Fruit fly (Drosophila melanogaster) whole organism, prepupa: ENCODE data around the gene m.
A peak's percentile ranks its signal among the peaks of the same experiment; 100 is the strongest.

Source experiments
- Blimp-1 ChIP-seq: fragments of 200-800 bp; sonication (Bioruptor generic); optimal IDR thresholded peaks from 3 replicates; lab custom pipeline; 2017; ENCODE audit warnings: missing biosample characterization, missing genetic modification characterization, mild to moderate bottlenecking, moderate library complexity, missing genetic modification reagents
- CG10669 ChIP-seq: fragments of 200-800 bp; sonication (Bioruptor generic); optimal IDR thresholded peaks from 3 replicates; lab custom pipeline; 2018; ENCODE audit warnings: missing biosample characterization, mild to moderate bottlenecking, missing genetic modification characterization, moderate library complexity
- CG11762 ChIP-seq: fragments of 200-800 bp; sonication (Bioruptor generic); optimal IDR thresholded peaks from 3 replicates; lab custom pipeline; 2016; ENCODE audit warnings: missing biosample characterization, missing genetic modification characterization; ENCODE audit not compliant: insufficient read depth
- CG11902 ChIP-seq: fragments of 200-800 bp; sonication (Bioruptor generic); optimal IDR thresholded peaks from 3 replicates; lab custom pipeline; 2016; ENCODE audit warnings: missing biosample characterization, missing genetic modification characterization
- CG15336 ChIP-seq: fragments of 200-800 bp; sonication (Bioruptor generic); IDR thresholded peaks from 2 replicates; pipeline ENCODE4 v1.3.6; 2022; ENCODE audit warnings: missing biosample characterization, missing genetic modification characterization
- CG1621 ChIP-seq: fragments of 200-800 bp; sonication (Bioruptor generic); optimal IDR thresholded peaks from 3 replicates; lab custom pipeline; 2018; ENCODE audit warnings: missing biosample characterization, mild to moderate bottlenecking, missing genetic modification characterization
- CG32006 ChIP-seq: fragments of 200-800 bp; sonication (Bioruptor generic); optimal IDR thresholded peaks from 3 replicates; lab custom pipeline; 2017; ENCODE audit warnings: missing biosample characterization, mild to moderate bottlenecking, missing genetic modification characterization
- CG34406 ChIP-seq: fragments of 200-800 bp; sonication (Bioruptor generic); optimal IDR thresholded peaks from 3 replicates; lab custom pipeline; 2016; ENCODE audit warnings: missing biosample characterization, missing genetic modification characterization
- CG3919 ChIP-seq: fragments of 200-800 bp; sonication (Bioruptor generic); optimal IDR thresholded peaks from 3 replicates; lab custom pipeline; 2016; ENCODE audit warnings: missing biosample characterization, missing genetic modification characterization
- CG4318 ChIP-seq: fragments of 200-800 bp; sonication (Bioruptor generic); optimal IDR thresholded peaks from 3 replicates; lab custom pipeline; 2017; ENCODE audit warnings: missing biosample characterization, mild to moderate bottlenecking, missing genetic modification characterization
- CG6163 ChIP-seq: fragments of 200-800 bp; sonication (Bioruptor generic); IDR thresholded peaks from 3 replicates; pipeline ENCODE4 v1.3.6; 2022; ENCODE audit warnings: missing biosample characterization, missing genetic modification characterization
- CG6276 ChIP-seq: fragments of 200-800 bp; sonication (Bioruptor generic); optimal IDR thresholded peaks from 2 replicates; lab custom pipeline; 2017; ENCODE audit warnings: missing biosample characterization, mild to moderate bottlenecking, missing genetic modification characterization
- CG6792 ChIP-seq: fragments of 200-800 bp; sonication (Bioruptor generic); optimal IDR thresholded peaks from 3 replicates; lab custom pipeline; 2016; ENCODE audit warnings: missing biosample characterization, missing genetic modification characterization
- CG6808 ChIP-seq: fragments of 200-800 bp; sonication (Bioruptor generic); optimal IDR thresholded peaks from 3 replicates; lab custom pipeline; 2017; ENCODE audit warnings: missing biosample characterization, missing genetic modification characterization, mild to moderate bottlenecking, moderate library complexity, missing genetic modification reagents
- CG7368 ChIP-seq: fragments of 200-800 bp; sonication (Bioruptor generic); optimal IDR thresholded peaks from 3 replicates; lab custom pipeline; 2016; ENCODE audit warnings: missing biosample characterization, missing genetic modification characterization
- CG8119 ChIP-seq: fragments of 200-800 bp; sonication (Bioruptor generic); IDR thresholded peaks from 3 replicates; pipeline ENCODE4 v1.3.6; 2022; ENCODE audit warnings: missing biosample characterization, missing genetic modification characterization
- CG8319 ChIP-seq: fragments of 200-800 bp; sonication (Bioruptor generic); optimal IDR thresholded peaks from 3 replicates; lab custom pipeline; 2016; ENCODE audit warnings: missing biosample characterization, missing genetic modification characterization
- CG8632 ChIP-seq: fragments of 200-800 bp; sonication (Bioruptor generic); optimal IDR thresholded peaks from 3 replicates; lab custom pipeline; 2016; ENCODE audit warnings: missing biosample characterization, missing genetic modification characterization
- CG9139 ChIP-seq: fragments of 200-800 bp; sonication (Bioruptor generic); optimal IDR thresholded peaks from 3 replicates; lab custom pipeline; 2017; ENCODE audit warnings: missing biosample characterization, mild to moderate bottlenecking, missing genetic modification characterization
- Eip78C ChIP-seq: fragments of 200-800 bp; sonication (Bioruptor generic); peaks from one replicate; lab custom pipeline; 2016; ENCODE audit warnings: missing biosample characterization, missing genetic modification characterization
- Eip93F ChIP-seq: fragments of 200-800 bp; sonication (Bioruptor generic); optimal IDR thresholded peaks from 2 replicates; lab custom pipeline; 2016; ENCODE audit warnings: missing biosample characterization, mild to moderate bottlenecking, missing genetic modification characterization
- Ets21C ChIP-seq: fragments of 200-800 bp; sonication (Bioruptor generic); optimal IDR thresholded peaks from 3 replicates; lab custom pipeline; 2016; ENCODE audit warnings: missing biosample characterization, missing genetic modification characterization
- Ets96B ChIP-seq: fragments of 200-800 bp; optimal IDR thresholded peaks from 2 replicates; lab custom pipeline; 2019; ENCODE audit warnings: missing biosample characterization, mild to moderate bottlenecking, missing genetic modification characterization, moderate library complexity
- Hr38 ChIP-seq: sonication (Bioruptor generic); optimal IDR thresholded peaks from 2 replicates; lab custom pipeline; 2016; ENCODE audit warnings: missing biosample characterization, missing genetic modification characterization
- Hr4 ChIP-seq: fragments of 200-800 bp; sonication (Bioruptor generic); optimal IDR thresholded peaks from 3 replicates; lab custom pipeline; 2016; ENCODE audit warnings: missing biosample characterization, missing genetic modification characterization
- Lpt ChIP-seq: fragments of 200-800 bp; sonication (Bioruptor generic); optimal IDR thresholded peaks from 3 replicates; lab custom pipeline; 2016; ENCODE audit warnings: missing biosample characterization, missing genetic modification characterization
- OdsH ChIP-seq: fragments of 200-800 bp; sonication (Bioruptor generic); optimal IDR thresholded peaks from 3 replicates; lab custom pipeline; 2016; ENCODE audit warnings: missing biosample characterization, missing genetic modification characterization
- Smox ChIP-seq: fragments of 200-800 bp; sonication (Bioruptor generic); optimal IDR thresholded peaks from 3 replicates; lab custom pipeline; 2016; ENCODE audit warnings: missing biosample characterization, missing genetic modification characterization
- Sox14 ChIP-seq: fragments of 200-800 bp; sonication (Bioruptor generic); optimal IDR thresholded peaks from 3 replicates; lab custom pipeline; 2016; ENCODE audit warnings: missing biosample characterization, missing genetic modification characterization
- Sox15 ChIP-seq: fragments of 200-800 bp; sonication (Bioruptor generic); optimal IDR thresholded peaks from 3 replicates; lab custom pipeline; 2016; ENCODE audit warnings: missing biosample characterization, missing genetic modification characterization
- acj6 ChIP-seq: fragments of 200-800 bp; sonication (Bioruptor generic); optimal IDR thresholded peaks from 3 replicates; lab custom pipeline; 2016; ENCODE audit warnings: missing biosample characterization, missing genetic modification characterization
- cyc ChIP-seq: fragments of 200-800 bp; sonication (Bioruptor generic); optimal IDR thresholded peaks from 3 replicates; lab custom pipeline; 2016; ENCODE audit warnings: missing biosample characterization, missing genetic modification characterization
- dsx ChIP-seq: fragments of 200-800 bp; optimal IDR thresholded peaks from 3 replicates; lab custom pipeline; 2019; ENCODE audit warnings: missing biosample characterization, mild to moderate bottlenecking, missing genetic modification characterization, moderate library complexity; ENCODE audit not compliant: poor library complexity, severe bottlenecking
- eg ChIP-seq: fragments of 200-800 bp; sonication (Bioruptor generic); IDR thresholded peaks from 3 replicates; pipeline ENCODE4 v1.3.6; 2022; ENCODE audit warnings: missing biosample characterization, missing genetic modification characterization
- fd59A ChIP-seq: fragments of 200-800 bp; sonication (Bioruptor generic); optimal IDR thresholded peaks from 2 replicates; lab custom pipeline; 2017; ENCODE audit warnings: missing biosample characterization, mild to moderate bottlenecking, missing genetic modification characterization, missing genetic modification reagents
- fd85E ChIP-seq: fragments of 200-800 bp; sonication (Bioruptor generic); optimal IDR thresholded peaks from 3 replicates; lab custom pipeline; 2016; ENCODE audit warnings: missing biosample characterization, missing genetic modification characterization
- fkh ChIP-seq: fragments of 200-800 bp; sonication (Bioruptor generic); optimal IDR thresholded peaks from 3 replicates; lab custom pipeline; 2017; ENCODE audit warnings: missing biosample characterization, mild to moderate bottlenecking, missing genetic modification characterization, moderate library complexity
- salr ChIP-seq, 2 experiments: fragments of 200-800 bp; sonication (Bioruptor generic); optimal IDR thresholded peaks; 3 replicates each; lab custom pipeline; 2016 to 2018; ENCODE audit warnings: missing biosample characterization in 2 of 2, missing genetic modification characterization in 2 of 2, mild to moderate bottlenecking in 1 of 2
- spab ChIP-seq: fragments of 200-800 bp; sonication (Bioruptor generic); optimal IDR thresholded peaks from 2 replicates; lab custom pipeline; 2017; ENCODE audit warnings: missing biosample characterization, mild to moderate bottlenecking, missing genetic modification characterization, missing genetic modification reagents
- ss ChIP-seq, 2 experiments: fragments of 200-800 bp; sonication (Bioruptor generic); optimal IDR thresholded peaks; 2 replicates in 1 of 2; 3 replicates in 1 of 2; lab custom pipeline; 2017 to 2018; ENCODE audit warnings: mild to moderate bottlenecking in 2 of 2, missing biosample characterization in 2 of 2, missing genetic modification characterization in 2 of 2, moderate library complexity in 1 of 2
- topi ChIP-seq: fragments of 200-800 bp; sonication (Bioruptor generic); optimal IDR thresholded peaks from 3 replicates; lab custom pipeline; 2016; ENCODE audit warnings: missing biosample characterization, missing genetic modification characterization
- vri ChIP-seq: fragments of 200-800 bp; sonication (Bioruptor generic); optimal IDR thresholded peaks from 3 replicates; lab custom pipeline; 2016; ENCODE audit warnings: missing biosample characterization, mild to moderate bottlenecking, missing genetic modification characterization

m gene

dm6 chrX:11775987-11776587 lies 22.0 kb downstream of the m start (continued):
- TF ChIP-seq vri (GFP tag; lab: Kevin White, UChicago) (peak; percentile 84), cyc (GFP tag; lab: Kevin White, UChicago) (peak; percentile 96), Sox14 (GFP tag; lab: Kevin White, UChicago) (peak; percentile 95), Blimp-1 (peak; percentile 90), CG4318 (GFP tag; lab: Kevin White, UChicago) (peak; percentile 93), acj6 (GFP tag; lab: Kevin White, UChicago) (peak; percentile 94), CG11762 (GFP tag; lab: Kevin White, UChicago) (peak; percentile 90), CG8632 (GFP tag; lab: Kevin White, UChicago) (peak; percentile 93), CG11902 (peak; percentile 93), topi (GFP tag; lab: Kevin White, UChicago) (peak; percentile 96), CG1621 (tag; lab: Kevin White, UChicago) (peak; percentile 95), Lpt (peak; percentile 93), CG8319 (GFP tag; lab: Kevin White, UChicago) (peak; percentile 93), CG34406 (peak; percentile 94), CG10669 (GFP tag; lab: Kevin White, UChicago) (peak; percentile 93), fd85E (peak; percentile 87), CG6276 (GFP tag; lab: Kevin White, UChicago) (peak; percentile 89), Smox (GFP tag; lab: Kevin White, UChicago) (peak; percentile 95), CG9139 (GFP tag; lab: Kevin White, UChicago) (peak; percentile 92), CG3919 (GFP tag; lab: Kevin White, UChicago) (peak; percentile 96), eg (GFP tag; lab: Robert Waterston, UW) (peak; percentile 92), salr (GFP tag; optimal IDR thresholded peaks at IDR 0.05; lab: Kevin White, UChicago) (peak; percentile 91 to 92), Hr38 (GFP tag; lab: Kevin White, UChicago) (no peak), ss (GFP tag; optimal IDR thresholded peaks at IDR 0.05; lab: Kevin White, UChicago) (peak; percentile 95), CG32006 (GFP tag; lab: Kevin White, UChicago) (peak; percentile 95), CG6808 (GFP tag; lab: Kevin White, UChicago) (peak; percentile 96), CG6792 (GFP tag; lab: Kevin White, UChicago) (peak; percentile 97), CG7368 (GFP tag; lab: Kevin White, UChicago) (peak; percentile 95), fd59A (GFP tag; lab: Kevin White, UChicago) (peak; percentile 95), Sox15 (GFP tag; lab: Kevin White, UChicago) (peak; percentile 93), OdsH (GFP tag; lab: Kevin White, UChicago) (peak; percentile 93), Ets21C (GFP tag; lab: Kevin White, UChicago) (peak; percentile 95), fkh (no peak), Eip78C (GFP tag; lab: Kevin White, UChicago) (peak; percentile 97), spab (GFP tag; lab: Kevin White, UChicago) (peak; percentile 95)

- TF ChIP-seq CG1621 (tag; lab: Kevin White, UChicago) (no peak), Eip78C (GFP tag; lab: Kevin White, UChicago) (peak; percentile 34), CG3919 (GFP tag; lab: Kevin White, UChicago) (peak; percentile 51)
These were observed 24.7 kb downstream of the m start, which contains the start of gene dy for dm6 chrX:11778734-11779220. Gene dy (minus strand): TSS chrX:11778784.

- TF ChIP-seq fd59A (GFP tag; lab: Kevin White, UChicago): no peak
- TF ChIP-seq CG6276 (GFP tag; lab: Kevin White, UChicago): peak; percentile 33
- TF ChIP-seq eg (GFP tag; lab: Robert Waterston, UW): peak; percentile 74
- TF ChIP-seq CG6163 (GFP tag; lab: Robert Waterston, UW): peak; percentile 59; the same call in 2 of the 3 replicates
- TF ChIP-seq CG6808 (GFP tag; lab: Kevin White, UChicago): peak; percentile 63
- peak; percentile 64 for TF ChIP-seq CG9139 (GFP tag; lab: Kevin White, UChicago)
- TF ChIP-seq Ets21C (GFP tag; lab: Kevin White, UChicago): no peak
- peak; percentile 65 for TF ChIP-seq CG8119
- peak; percentile 53 to 76 for TF ChIP-seq ss (GFP tag; optimal IDR thresholded peaks at IDR 0.05; lab: Kevin White, UChicago)
- peak; percentile 11 for TF ChIP-seq Eip78C (GFP tag; lab: Kevin White, UChicago)
- TF ChIP-seq dsx: peak; percentile 23
- peak; percentile 39 for TF ChIP-seq spab (GFP tag; lab: Kevin White, UChicago)
- TF ChIP-seq Ets96B (tag; lab: Kevin White, UChicago): peak; percentile 19
- TF ChIP-seq CG32006 (GFP tag; lab: Kevin White, UChicago): peak; percentile 4
- peak; percentile 53 for TF ChIP-seq CG15336 (GFP tag; lab: Robert Waterston, UW)
- peak; percentile 5 for TF ChIP-seq Hr4 (GFP tag; lab: Kevin White, UChicago)
- TF ChIP-seq Lpt: no peak
- no peak for TF ChIP-seq Eip93F (GFP tag; lab: Kevin White, UChicago)
These were observed 30.9 kb downstream of the m start for dm6 chrX:11784997-11785396.
